Fruit fly (Drosophila melanogaster): ENCODE results near the gene sov.

The sov gene

dm6 chrX:6795987-6796691 lies 40.0 kb downstream of the sov start (continued):
- TF ChIP-seq her (GFP tag; optimal IDR thresholded peaks at IDR 0.05) (no peak), jumu (GFP tag; optimal IDR thresholded peaks at IDR 0.05) (no peak), nom (GFP tag; optimal IDR thresholded peaks at IDR 0.05) (no peak), NFAT (GFP tag; IDR thresholded peaks at IDR 0.05) (no peak), dmrt99B (tag; optimal IDR thresholded peaks at IDR 0.05) (peak; percentile 46), vfl (GFP tag; optimal IDR thresholded peaks at IDR 0.05) (no peak), tx (GFP tag; optimal IDR thresholded peaks at IDR 0.05) (no peak), wor (GFP tag; IDR thresholded peaks at IDR 0.05) (no peak), dati (GFP tag; IDR thresholded peaks at IDR 0.05) (no peak), CG12104 (GFP tag; optimal IDR thresholded peaks at IDR 0.05) (no peak), HLHmδ (GFP tag; optimal IDR thresholded peaks at IDR 0.05) (no peak), Tbp (GFP tag; optimal IDR thresholded peaks at IDR 0.05) (no peak), CG33213 (GFP tag; optimal IDR thresholded peaks at IDR 0.05) (no peak), ac (GFP tag; optimal IDR thresholded peaks at IDR 0.05) (no peak), CG31441 (GFP tag; IDR thresholded peaks at IDR 0.05) (0 out of 2 replicates have a peak, but pooled peaks have one; percentile 26), h (optimal IDR thresholded peaks at IDR 0.05) (no peak), CG16779 (GFP tag; IDR thresholded peaks at IDR 0.05) (no peak), zfh1 (GFP tag; IDR thresholded peaks at IDR 0.05) (0 out of 3 replicates have a peak, but pooled peaks have one; percentile 18), CG2875 (GFP tag; optimal IDR thresholded peaks at IDR 0.05) (no peak), CG6765 (GFP tag; optimal IDR thresholded peaks at IDR 0.05) (no peak), CG4854 (GFP tag; optimal IDR thresholded peaks at IDR 0.05) (no peak), CG7928 (GFP tag; optimal IDR thresholded peaks at IDR 0.05) (no peak), Hmr (GFP tag; optimal IDR thresholded peaks at IDR 0.05) (peak; percentile 0), pho (GFP tag; optimal IDR thresholded peaks at IDR 0.05) (no peak), lilli (GFP tag; optimal IDR thresholded peaks at IDR 0.05) (peak; percentile 31), gcm2 (GFP tag; optimal IDR thresholded peaks at IDR 0.05) (no peak), chif (GFP tag; optimal IDR thresholded peaks at IDR 0.05) (no peak), danr (GFP tag; IDR thresholded peaks at IDR 0.05) (no peak), CG11398 (GFP tag; optimal IDR thresholded peaks at IDR 0.05) (no peak), sug (tag; optimal IDR thresholded peaks at IDR 0.05) (no peak), Mad (GFP tag; optimal IDR thresholded peaks at IDR 0.05) (no peak), Sry-β (GFP tag; optimal IDR thresholded peaks at IDR 0.05) (no peak), CG6272 (GFP tag; IDR thresholded peaks at IDR 0.05) (no peak), HLH54F (GFP tag; optimal IDR thresholded peaks at IDR 0.05) (peak; percentile 27), pan (optimal IDR thresholded peaks at IDR 0.05) (no peak), pan (GFP tag; optimal IDR thresholded peaks at IDR 0.05 in 1 of 2, IDR thresholded peaks at IDR 0.05 in 1 of 2) (peak in 1 of 2 experiments; percentile 19), nerfin-2 (GFP tag; IDR thresholded peaks at IDR 0.05; ENCODE audit: partially characterized antibody) (no peak), onecut (GFP tag; IDR thresholded peaks at IDR 0.05) (no peak), Myb (GFP tag; optimal IDR thresholded peaks at IDR 0.05) (no peak), ranshi (GFP tag; IDR thresholded peaks at IDR 0.05) (no peak), CG34376 (GFP tag; optimal IDR thresholded peaks at IDR 0.05) (no peak), gsb (GFP tag; IDR thresholded peaks at IDR 0.05) (no peak), inv (GFP tag; IDR thresholded peaks at IDR 0.05; ENCODE audit: partially characterized antibody) (no peak), E2f2 (GFP tag; IDR thresholded peaks at IDR 0.05) (no peak), Atf3 (GFP tag; optimal IDR thresholded peaks at IDR 0.05) (peak; percentile 24), tup (GFP tag; optimal IDR thresholded peaks at IDR 0.05) (no peak), aop (GFP tag; IDR thresholded peaks at IDR 0.05) (no peak), CG2199 (GFP tag; IDR thresholded peaks at IDR 0.05) (no peak), eyg (GFP tag; optimal IDR thresholded peaks at IDR 0.05) (no peak), Dll (GFP tag; IDR thresholded peaks at IDR 0.05; ENCODE audit: partially characterized antibody) (no peak), Xbp1 (GFP tag; optimal IDR thresholded peaks at IDR 0.05) (no peak), GATAe (GFP tag; conservative IDR thresholded peaks at IDR 0.05) (no peak)
